Worm (Caenorhabditis elegans) whole organism, young adult: ENCODE results near the gene C07H4.1.

Source experiments
- B0261.1 ChIP-seq: sonication (generic microtip); optimal IDR thresholded peaks from 2 replicates; lab custom pipeline; 2016; ENCODE audit warnings: mild to moderate bottlenecking, missing genetic modification characterization, moderate library complexity, missing compliant biosample characterization
- C17E4.6 ChIP-seq: fragments of 200-800 bp; sonication (Bioruptor generic); IDR thresholded peaks from 2 replicates; pipeline ENCODE4 v1.3.6; 2022; ENCODE audit warnings: missing genetic modification reagents, missing genetic modification characterization, missing compliant biosample characterization
- D2030.7 ChIP-seq: fragments of 200-800 bp; sonication (Bioruptor generic); IDR thresholded peaks from 2 replicates; pipeline ENCODE4 v1.3.6; 2022; ENCODE audit warnings: missing genetic modification reagents, missing genetic modification characterization, missing compliant biosample characterization
- F33H1.4 ChIP-seq: fragments of 200-800 bp; sonication (Bioruptor generic); IDR thresholded peaks from 2 replicates; pipeline ENCODE4 v1.3.6; 2022; ENCODE audit warnings: missing genetic modification reagents, missing genetic modification characterization, missing compliant biosample characterization
- F49E8.2 ChIP-seq: sonication (generic microtip); optimal IDR thresholded peaks from 3 replicates; lab custom pipeline; 2017; ENCODE audit warnings: missing genetic modification characterization, mild to moderate bottlenecking, missing compliant biosample characterization, antibody characterized with exemption, moderate library complexity; ENCODE audit not compliant: insufficient read depth
- F57C9.4 ChIP-seq: sonication (generic microtip); optimal IDR thresholded peaks from 2 replicates; lab custom pipeline; 2017; ENCODE audit warnings: mild to moderate bottlenecking, missing genetic modification characterization, missing compliant biosample characterization
- K11D2.4 ChIP-seq: fragments of 200-800 bp; sonication (Bioruptor generic); IDR thresholded peaks from 2 replicates; pipeline ENCODE4 v1.3.6; 2022; ENCODE audit warnings: missing genetic modification reagents, missing genetic modification characterization, missing compliant biosample characterization
- T07F8.4 ChIP-seq: sonication (generic microtip); optimal IDR thresholded peaks from 2 replicates; lab custom pipeline; 2016; ENCODE audit warnings: mild to moderate bottlenecking, missing genetic modification characterization, moderate library complexity, missing compliant biosample characterization
- Y53F4B.3 ChIP-seq: fragments of 200-800 bp; sonication (Bioruptor generic); IDR thresholded peaks from 2 replicates; pipeline ENCODE4 v1.3.6; 2022; ENCODE audit warnings: missing genetic modification reagents, missing genetic modification characterization, missing compliant biosample characterization
- Y67H2A.10 ChIP-seq: fragments of 200-800 bp; sonication (Bioruptor generic); conservative IDR thresholded peaks from 2 replicates; pipeline ENCODE4 v1.3.6; 2022; ENCODE audit warnings: missing genetic modification reagents, missing genetic modification characterization, missing compliant biosample characterization
- Y95B8A.8 ChIP-seq: fragments of 200-800 bp; sonication (Bioruptor generic); IDR thresholded peaks from 2 replicates; pipeline ENCODE4 v1.3.6; 2022; ENCODE audit warnings: missing genetic modification reagents, missing genetic modification characterization, missing compliant biosample characterization
- akir-1 ChIP-seq: fragments of 200-800 bp; sonication (Bioruptor generic); optimal IDR thresholded peaks from 2 replicates; lab custom pipeline; 2018; ENCODE audit warnings: mild to moderate bottlenecking, missing genetic modification characterization, moderate library complexity, missing compliant biosample characterization
- aptf-2 ChIP-seq: fragments of 200-800 bp; sonication (Bioruptor generic); conservative IDR thresholded peaks from 2 replicates; pipeline ENCODE4 v1.3.6; 2022; ENCODE audit warnings: missing genetic modification reagents, missing genetic modification characterization, missing compliant biosample characterization
- athp-1 ChIP-seq: sonication (generic microtip); optimal IDR thresholded peaks from 2 replicates; lab custom pipeline; 2017; ENCODE audit warnings: mild to moderate bottlenecking, missing genetic modification characterization, missing compliant biosample characterization
- attf-5 ChIP-seq: fragments of 200-800 bp; sonication (Bioruptor generic); optimal IDR thresholded peaks from 2 replicates; lab custom pipeline; 2018; ENCODE audit warnings: mild to moderate bottlenecking, missing genetic modification characterization, missing compliant biosample characterization
- bed-1 ChIP-seq: fragments of 200-800 bp; sonication (Bioruptor generic); IDR thresholded peaks from 2 replicates; pipeline ENCODE4 v1.3.6; 2022; ENCODE audit warnings: missing genetic modification reagents, missing genetic modification characterization, missing compliant biosample characterization
- cebp-1 ChIP-seq, 2 experiments: fragments of 200-800 bp in 1 of 2; sonication (Bioruptor generic) in 1 of 2; sonication (generic microtip) in 1 of 2; IDR thresholded peaks in 1 of 2; optimal IDR thresholded peaks in 1 of 2; 2 replicates each; pipeline versions ENCODE4 v1.3.6 to Lab custom; 2017 to 2022; ENCODE audit warnings: missing compliant biosample characterization in 2 of 2, missing genetic modification characterization in 2 of 2, mild to moderate bottlenecking in 1 of 2, missing genetic modification reagents in 1 of 2, moderate library complexity in 1 of 2
- ceh-58 ChIP-seq: fragments of 200-800 bp; sonication (Bioruptor generic); IDR thresholded peaks from 2 replicates; pipeline ENCODE4 v1.3.6; 2022; ENCODE audit warnings: missing genetic modification characterization, missing compliant biosample characterization
- ceh-91 ChIP-seq: fragments of 200-800 bp; sonication (Bioruptor generic); IDR thresholded peaks from 2 replicates; pipeline ENCODE4 v1.3.6; 2022; ENCODE audit warnings: missing genetic modification reagents, missing genetic modification characterization, missing compliant biosample characterization
- chd-7 ChIP-seq: sonication (generic microtip); optimal IDR thresholded peaks from 2 replicates; lab custom pipeline; 2016; ENCODE audit warnings: mild to moderate bottlenecking, missing genetic modification characterization, moderate library complexity, missing compliant biosample characterization
- dox-1 ChIP-seq: fragments of 200-800 bp; sonication (Bioruptor generic); IDR thresholded peaks from 2 replicates; pipeline ENCODE4 v1.3.6; 2022; ENCODE audit warnings: missing genetic modification reagents, missing genetic modification characterization, missing compliant biosample characterization
- dpff-1 ChIP-seq: sonication (generic microtip); optimal IDR thresholded peaks from 2 replicates; lab custom pipeline; 2017; ENCODE audit warnings: mild to moderate bottlenecking, missing genetic modification characterization, missing compliant biosample characterization
- dpl-1 ChIP-seq: fragments of 150-350 bp; optimal IDR thresholded peaks from 2 replicates; lab custom pipeline; 2014; ENCODE audit warnings: missing biosample characterization, missing genetic modification reagents, missing genetic modification characterization
- efl-1 ChIP-seq: fragments of 150-350 bp; optimal IDR thresholded peaks from 2 replicates; lab custom pipeline; 2014; ENCODE audit warnings: missing biosample characterization, missing genetic modification reagents, missing genetic modification characterization
- ekl-4 ChIP-seq: fragments of 200-800 bp; sonication (Bioruptor generic); IDR thresholded peaks from 2 replicates; pipeline ENCODE4 v1.3.6; 2022; ENCODE audit warnings: missing genetic modification reagents, missing genetic modification characterization, missing compliant biosample characterization
- gei-17 ChIP-seq: fragments of 200-800 bp; sonication (Bioruptor generic); optimal IDR thresholded peaks from 2 replicates; lab custom pipeline; 2018; ENCODE audit warnings: mild to moderate bottlenecking, missing genetic modification characterization, missing compliant biosample characterization
- him-1 ChIP-seq: sonication (generic microtip); optimal IDR thresholded peaks from 2 replicates; lab custom pipeline; 2016; ENCODE audit warnings: missing genotype, missing genetic modification reagents, missing genetic modification characterization, missing compliant biosample characterization
- hlh-12 ChIP-seq: sonication (generic microtip); optimal IDR thresholded peaks from 2 replicates; lab custom pipeline; 2016; ENCODE audit warnings: missing genetic modification characterization, missing compliant biosample characterization
- hmg-20 ChIP-seq: fragments of 200-800 bp; sonication (Bioruptor generic); IDR thresholded peaks from 2 replicates; pipeline ENCODE4 v1.3.6; 2022; ENCODE audit warnings: missing genetic modification reagents, missing genetic modification characterization, missing compliant biosample characterization
- hsf-1 ChIP-seq: fragments of 200-800 bp; sonication (Bioruptor generic); IDR thresholded peaks from 2 replicates; pipeline ENCODE4 v1.3.6; 2022; ENCODE audit warnings: missing genetic modification reagents, missing genetic modification characterization, missing compliant biosample characterization
- lag-1 ChIP-seq: fragments of 200-800 bp; sonication (Bioruptor generic); IDR thresholded peaks from 2 replicates; pipeline ENCODE4 v1.3.6; 2022; ENCODE audit warnings: missing genetic modification reagents, missing genetic modification characterization, missing compliant biosample characterization
- let-607 ChIP-seq, 2 experiments: fragments of 200-800 bp in 1 of 2; sonication (Bioruptor generic) in 1 of 2; sonication (generic microtip) in 1 of 2; optimal IDR thresholded peaks; 2 replicates each; lab custom pipeline; 2016 to 2018; ENCODE audit warnings: mild to moderate bottlenecking in 2 of 2, missing compliant biosample characterization in 2 of 2, missing genetic modification characterization in 2 of 2, moderate library complexity in 2 of 2, missing genotype in 1 of 2
- lsy-27 ChIP-seq: sonication (generic microtip); optimal IDR thresholded peaks from 2 replicates; lab custom pipeline; 2017; ENCODE audit warnings: missing genetic modification characterization, mild to moderate bottlenecking, missing compliant biosample characterization, antibody characterized with exemption, missing genotype, borderline replicate concordance; ENCODE audit not compliant: insufficient read depth
- madf-10 ChIP-seq: sonication (generic microtip); optimal IDR thresholded peaks from 2 replicates; lab custom pipeline; 2016; ENCODE audit warnings: mild to moderate bottlenecking, missing genetic modification characterization, missing compliant biosample characterization
- madf-8 ChIP-seq: fragments of 200-800 bp; sonication (Bioruptor generic); conservative IDR thresholded peaks from 2 replicates; pipeline ENCODE4 v1.3.6; 2022; ENCODE audit warnings: missing genetic modification reagents, missing genetic modification characterization, missing compliant biosample characterization
- mcd-1 ChIP-seq: fragments of 200-800 bp; sonication (Bioruptor generic); IDR thresholded peaks from 2 replicates; pipeline ENCODE4 v1.3.6; 2022; ENCODE audit warnings: missing genetic modification reagents, missing genetic modification characterization, missing compliant biosample characterization
- mxl-1 ChIP-seq: sonication (generic microtip); optimal IDR thresholded peaks from 2 replicates; lab custom pipeline; 2016; ENCODE audit warnings: missing genetic modification characterization, missing compliant biosample characterization
- nfyb-1 ChIP-seq: fragments of 200-800 bp; sonication (Bioruptor generic); IDR thresholded peaks from 2 replicates; pipeline ENCODE4 v1.3.6; 2022; ENCODE audit warnings: missing genetic modification reagents, missing genetic modification characterization, missing compliant biosample characterization
- nhr-90 ChIP-seq: sonication (generic microtip); optimal IDR thresholded peaks from 2 replicates; lab custom pipeline; 2016; ENCODE audit warnings: missing genotype, mild to moderate bottlenecking, missing genetic modification characterization, missing compliant biosample characterization
- rec-8 ChIP-seq, 2 experiments: sonication (generic microtip); optimal IDR thresholded peaks; 2 replicates each; lab custom pipeline; 2016; ENCODE audit warnings: mild to moderate bottlenecking in 2 of 2, missing genetic modification characterization in 2 of 2, missing genetic modification reagents in 2 of 2, missing genotype in 2 of 2, missing biosample characterization in 1 of 2, missing compliant biosample characterization in 1 of 2, moderate library complexity in 1 of 2
- snpc-1.3 ChIP-seq: sonication (generic microtip); optimal IDR thresholded peaks from 2 replicates; lab custom pipeline; 2017; ENCODE audit warnings: missing genetic modification characterization, mild to moderate bottlenecking, missing compliant biosample characterization, antibody characterized with exemption, moderate library complexity, missing genotype, missing genetic modification reagents; ENCODE audit not compliant: insufficient read depth
- sptf-2 ChIP-seq: fragments of 200-800 bp; sonication (Bioruptor generic); optimal IDR thresholded peaks from 2 replicates; lab custom pipeline; 2018; ENCODE audit warnings: mild to moderate bottlenecking, missing genetic modification characterization, missing compliant biosample characterization
- tlf-1 ChIP-seq: fragments of 200-800 bp; sonication (Bioruptor generic); optimal IDR thresholded peaks from 2 replicates; lab custom pipeline; 2018; ENCODE audit warnings: mild to moderate bottlenecking, missing genetic modification characterization, missing compliant biosample characterization
- unc-62 ChIP-seq: fragments of 150-350 bp; optimal IDR thresholded peaks from 2 replicates; lab custom pipeline; 2014; ENCODE audit warnings: missing biosample characterization, missing genetic modification reagents, missing genetic modification characterization
- ztf-25 ChIP-seq: fragments of 200-800 bp; sonication (Bioruptor generic); IDR thresholded peaks from 2 replicates; pipeline ENCODE4 v1.3.6; 2022; ENCODE audit warnings: missing genetic modification reagents, missing genetic modification characterization, missing compliant biosample characterization
- ztf-28 ChIP-seq: fragments of 200-800 bp; sonication (Bioruptor generic); IDR thresholded peaks from 2 replicates; pipeline ENCODE4 v1.3.6; 2022; ENCODE audit warnings: missing genetic modification reagents, missing genetic modification characterization, missing compliant biosample characterization
- ztf-6 ChIP-seq: fragments of 200-800 bp; sonication (Bioruptor generic); IDR thresholded peaks from 2 replicates; pipeline ENCODE4 v1.3.6; 2022; ENCODE audit warnings: missing genetic modification reagents, missing genetic modification characterization, missing compliant biosample characterization

Gene C07H4.1

ce11 chrII:9060332-9060840 lies 33.1 kb downstream of the C07H4.1 start (continued):
- no peak for TF ChIP-seq him-1 (tag; lab: Kevin White, UChicago)
- TF ChIP-seq mcd-1 (GFP tag; lab: Robert Waterston, UW): peak; percentile 83
- TF ChIP-seq F33H1.4 (GFP tag; lab: Robert Waterston, UW): no peak
- no peak for TF ChIP-seq sptf-2 (GFP tag; lab: Kevin White, UChicago)
- TF ChIP-seq D2030.7: no peak
- TF ChIP-seq Y67H2A.10: no peak
- no peak for TF ChIP-seq aptf-2 (GFP tag; lab: Robert Waterston, UW)
- no peak for TF ChIP-seq dpl-1 (GFP tag; lab: Kevin White, UChicago)
- TF ChIP-seq mxl-1 (tag; lab: Kevin White, UChicago): no peak
- peak; percentile 92 for TF ChIP-seq attf-5
- peak; percentile 5 for TF ChIP-seq akir-1
- no peak for TF ChIP-seq ztf-6
- 0 out of 2 replicates have a peak, but pooled peaks have one; percentile 32 for TF ChIP-seq C17E4.6
- peak; percentile 69 to 86 for TF ChIP-seq let-607 (tag; optimal IDR thresholded peaks at IDR 0.05; lab: Kevin White, UChicago)
- peak; percentile 59; the same call in 1 of the 2 replicates for TF ChIP-seq Y95B8A.8
- TF ChIP-seq ceh-58 (GFP tag; lab: Robert Waterston, UW): no peak
- TF ChIP-seq nfyb-1 (GFP tag; lab: Robert Waterston, UW): peak; percentile 93
- TF ChIP-seq efl-1: no peak
- peak; percentile 25; the same call in 1 of the 2 replicates for TF ChIP-seq ceh-91
- no peak for TF ChIP-seq B0261.1 (tag; lab: Kevin White, UChicago)
- TF ChIP-seq bed-1 (GFP tag; lab: Robert Waterston, UW): no peak
- TF ChIP-seq snpc-1.3 (tag; lab: Kevin White, UChicago): no peak
- TF ChIP-seq rec-8 (tag; optimal IDR thresholded peaks at IDR 0.05; lab: Kevin White, UChicago): no peak
- peak; percentile 44 for TF ChIP-seq tlf-1 (GFP tag; lab: Kevin White, UChicago)
- no peak for TF ChIP-seq madf-8 (GFP tag; lab: Robert Waterston, UW)
- no peak for TF ChIP-seq Y53F4B.3 (GFP tag; lab: Robert Waterston, UW)
- no peak for TF ChIP-seq F49E8.2 (tag; lab: Kevin White, UChicago)
- TF ChIP-seq cebp-1 (GFP tag; IDR thresholded peaks at IDR 0.05; lab: Robert Waterston, UW): peak; percentile 73; the same call in 1 of the 2 replicates
- peak; percentile 85 for TF ChIP-seq cebp-1 (tag; optimal IDR thresholded peaks at IDR 0.05; lab: Kevin White, UChicago)
- TF ChIP-seq madf-10 (tag; lab: Kevin White, UChicago): peak; percentile 99
- TF ChIP-seq F57C9.4 (tag; lab: Kevin White, UChicago): no peak
- TF ChIP-seq hmg-20 (GFP tag; lab: Robert Waterston, UW): 0 out of 2 replicates have a peak, but pooled peaks have one; percentile 8
- TF ChIP-seq dpff-1 (tag; lab: Kevin White, UChicago): peak; percentile 9
- TF ChIP-seq hlh-12 (tag; lab: Kevin White, UChicago): no peak
- TF ChIP-seq gei-17 (GFP tag; lab: Kevin White, UChicago): peak; percentile 34
- 0 out of 2 replicates have a peak, but pooled peaks have one; percentile 35 for TF ChIP-seq hsf-1 (GFP tag; lab: Robert Waterston, UW)
- peak; percentile 60 for TF ChIP-seq nhr-90 (tag; lab: Kevin White, UChicago)
- TF ChIP-seq lsy-27 (tag; lab: Kevin White, UChicago): no peak
- peak; percentile 85 for TF ChIP-seq chd-7
- no peak for TF ChIP-seq ztf-28
- 0 out of 2 replicates have a peak, but pooled peaks have one; percentile 43 for TF ChIP-seq ekl-4
- TF ChIP-seq lag-1 (GFP tag; lab: Robert Waterston, UW): no peak
- TF ChIP-seq athp-1 (tag; lab: Kevin White, UChicago): peak; percentile 9
- no peak for TF ChIP-seq ztf-25 (GFP tag; lab: Robert Waterston, UW)
- no peak for TF ChIP-seq T07F8.4 (tag; lab: Kevin White, UChicago)
- peak; percentile 85 for TF ChIP-seq K11D2.4 (GFP tag; lab: Robert Waterston, UW)
- TF ChIP-seq unc-62 (GFP tag; lab: Kevin White, UChicago): peak; percentile 65
- peak; percentile 89 for TF ChIP-seq dox-1 (GFP tag; lab: Robert Waterston, UW)
